Worm (Caenorhabditis elegans): ENCODE measurements around the gene grl-25.

Gene grl-25

ce11 chrIII:8961993-8962392 lies at the start of gene grl-25:
TSS of gene grl-25 (plus strand) at chrIII:8962293.
- TF ChIP-seq hlh-30 (tag; optimal IDR thresholded peaks at IDR 0.05; ENCODE audit: insufficient read depth) (no peak), elt-2 (tag; optimal IDR thresholded peaks at IDR 0.05) (no peak), sox-4 (tag; optimal IDR thresholded peaks at IDR 0.05) (no peak), sdc-2 (tag; optimal IDR thresholded peaks at IDR 0.05) (no peak), tbx-2 (tag; optimal IDR thresholded peaks at IDR 0.05) (no peak), gmeb-2 (tag; optimal IDR thresholded peaks at IDR 0.05) (no peak), odd-2 (tag; optimal IDR thresholded peaks at IDR 0.05) (no peak), fax-1 (tag; optimal IDR thresholded peaks at IDR 0.05) (no peak), npax-4 (tag; optimal IDR thresholded peaks at IDR 0.05) (no peak), madf-2 (tag; optimal IDR thresholded peaks at IDR 0.05) (no peak), ztf-16 (tag; optimal IDR thresholded peaks at IDR 0.05) (no peak), zip-5 (tag; optimal IDR thresholded peaks at IDR 0.05) (no peak), hlh-8 (tag; optimal IDR thresholded peaks at IDR 0.05) (no peak), ceh-14 (tag; optimal IDR thresholded peaks at IDR 0.05) (no peak), rnt-1 (tag; optimal IDR thresholded peaks at IDR 0.05) (no peak), C38D4.7 (GFP tag; optimal IDR thresholded peaks at IDR 0.05) (no peak), ama-1 (optimal IDR thresholded peaks at IDR 0.05) (no peak), ceh-30 (tag; optimal IDR thresholded peaks at IDR 0.05) (no peak)

- TF ChIP-seq ceh-19 (GFP tag; optimal IDR thresholded peaks at IDR 0.05), result no peak
- TF ChIP-seq F13H6.1 (tag; optimal IDR thresholded peaks at IDR 0.05), result no peak
- TF ChIP-seq unc-86 (tag; optimal IDR thresholded peaks at IDR 0.05), result no peak
- TF ChIP-seq ceh-45 (GFP tag; IDR thresholded peaks at IDR 0.05), result no peak
- TF ChIP-seq ref-2 (tag; optimal IDR thresholded peaks at IDR 0.05), result no peak
- no peak for TF ChIP-seq hlh-15 (tag; optimal IDR thresholded peaks at IDR 0.05)
- no peak for TF ChIP-seq pha-2 (tag; optimal IDR thresholded peaks at IDR 0.05)
- no peak for TF ChIP-seq elt-2 (tag; optimal IDR thresholded peaks at IDR 0.05)
- no peak for TF ChIP-seq lin-11 (tag; optimal IDR thresholded peaks at IDR 0.05)
- TF ChIP-seq gmeb-2 (tag; optimal IDR thresholded peaks at IDR 0.05), result no peak
- no peak for TF ChIP-seq tbx-7 (tag; optimal IDR thresholded peaks at IDR 0.05)
- no peak for TF ChIP-seq hlh-8 (tag; optimal IDR thresholded peaks at IDR 0.05)
- TF ChIP-seq dmd-4 (tag; optimal IDR thresholded peaks at IDR 0.05; ENCODE audit: borderline replicate concordance), result no peak
- no peak for TF ChIP-seq ceh-18 (tag; optimal IDR thresholded peaks at IDR 0.05)
- TF ChIP-seq fkh-6 (tag; optimal IDR thresholded peaks at IDR 0.05), result no peak
- TF ChIP-seq hlh-6 (tag; optimal IDR thresholded peaks at IDR 0.05), result no peak
- TF ChIP-seq ceh-9 (tag; optimal IDR thresholded peaks at IDR 0.05), result no peak
- no peak for TF ChIP-seq sox-4 (tag; optimal IDR thresholded peaks at IDR 0.05)
- TF ChIP-seq rnt-1 (tag; optimal IDR thresholded peaks at IDR 0.05), result no peak
These were observed 48.6 kb upstream of the grl-25 start, which contains the start of gene trxr-2 for ce11 chrIII:8913469-8913868. TSS of gene trxr-2 (plus strand) at chrIII:8913769.

DNA sequence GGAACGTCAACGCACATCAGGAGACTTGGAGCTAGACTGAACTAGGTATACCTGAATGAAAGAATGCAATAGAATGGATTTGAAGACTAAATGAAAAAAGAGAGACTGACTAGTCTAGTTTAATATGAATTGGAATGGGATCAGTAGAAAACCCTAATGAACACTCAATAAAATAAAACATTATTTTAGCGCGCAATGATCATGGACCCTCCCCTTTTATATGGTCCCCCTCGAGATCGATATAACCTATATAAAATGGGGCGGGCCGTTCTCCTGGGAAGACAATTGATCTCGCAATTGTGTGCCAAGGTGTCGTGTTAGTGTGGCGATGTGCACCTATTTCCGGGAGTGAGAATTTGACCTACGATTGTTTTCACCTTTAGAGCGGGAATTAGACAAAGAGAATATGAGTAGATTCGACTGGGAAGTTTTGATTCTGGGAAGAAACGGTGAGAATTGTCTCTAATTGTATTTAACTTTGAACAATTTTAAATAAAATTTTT lies 44.2 kb upstream of the grl-25 start, which contains the start of gene cdc-25.3:
cdc-25.3 (minus strand) TSS at position 51 of the 503 bp plus-strand sequence.
- TF ChIP-seq dve-1 (tag; optimal IDR thresholded peaks at IDR 0.05) (no peak), K09A11.1 (tag; optimal IDR thresholded peaks at IDR 0.05; ENCODE audit: insufficient read depth) (no peak), ets-4 (tag; optimal IDR thresholded peaks at IDR 0.05) (no peak), nfya-1 (tag; optimal IDR thresholded peaks at IDR 0.05) (no peak)

DNA sequence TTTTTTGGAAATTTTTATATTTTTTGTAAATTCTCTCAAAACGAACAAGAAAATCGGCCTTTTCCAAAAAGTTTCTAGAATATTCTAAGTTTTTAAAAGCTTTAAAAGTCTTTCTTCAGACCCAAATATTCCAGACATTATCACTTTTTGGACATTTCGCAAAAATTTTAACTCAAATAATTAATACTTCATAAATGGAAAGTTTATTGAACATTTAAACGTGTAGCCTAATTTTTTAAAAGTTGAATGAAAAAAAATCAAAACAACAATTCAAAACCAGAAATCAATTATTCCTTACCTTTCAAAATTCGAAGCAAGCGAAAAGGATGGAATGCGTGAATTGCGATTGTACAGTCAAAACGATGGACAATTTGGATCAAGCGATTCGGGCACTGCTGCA lies 42.3 kb upstream of the grl-25 start, which contains the start of gene ZK637.15:
ZK637.15 (plus strand) TSS at position 301 of the 400 bp plus-strand sequence.
- TF ChIP-seq hlh-13 (GFP tag; optimal IDR thresholded peaks at IDR 0.05) (no peak), ttx-3 (tag; optimal IDR thresholded peaks at IDR 0.05) (no peak), che-1 (tag; optimal IDR thresholded peaks at IDR 0.05) (no peak), pros-1 (tag; optimal IDR thresholded peaks at IDR 0.05) (no peak), gmeb-2 (tag; optimal IDR thresholded peaks at IDR 0.05) (no peak), Y22D7AL.16 (tag; optimal IDR thresholded peaks at IDR 0.05) (no peak), sox-4 (tag; optimal IDR thresholded peaks at IDR 0.05) (no peak), npax-4 (tag; optimal IDR thresholded peaks at IDR 0.05) (no peak), K02D7.2 (tag; optimal IDR thresholded peaks at IDR 0.05) (no peak), madf-2 (tag; optimal IDR thresholded peaks at IDR 0.05) (no peak), ceh-45 (GFP tag; IDR thresholded peaks at IDR 0.05) (no peak), pqm-1 (tag; optimal IDR thresholded peaks at IDR 0.05) (no peak), dmd-4 (tag; optimal IDR thresholded peaks at IDR 0.05; ENCODE audit: borderline replicate concordance) (no peak), C38D4.7 (GFP tag; optimal IDR thresholded peaks at IDR 0.05) (no peak)
